Fruit fly (Drosophila melanogaster) whole organism, wandering third instar larva: ENCODE measurements around the gene Col4a1.

ENCODE experiments used
- CG32264 ChIP-seq: fragments of 200-800 bp; sonication (Bioruptor generic); optimal IDR thresholded peaks from 2 replicates; lab custom pipeline; 2016; ENCODE audit warnings: missing biosample characterization, missing genetic modification characterization
- CG9705 ChIP-seq: fragments of 200-800 bp; sonication (Bioruptor generic); optimal IDR thresholded peaks from 2 replicates; lab custom pipeline; 2018; ENCODE audit warnings: missing biosample characterization, mild to moderate bottlenecking, missing genetic modification characterization
- CrebA ChIP-seq: fragments of 200-800 bp; sonication (Bioruptor generic); optimal IDR thresholded peaks from 2 replicates; lab custom pipeline; 2016; ENCODE audit warnings: missing biosample characterization, mild to moderate bottlenecking, missing genetic modification characterization, borderline replicate concordance
- HLH106 ChIP-seq: fragments of 200-800 bp; optimal IDR thresholded peaks from 3 replicates; lab custom pipeline; 2019; ENCODE audit warnings: missing biosample characterization, mild to moderate bottlenecking, missing genetic modification characterization, moderate library complexity
- Hnf4 ChIP-seq: fragments of 200-800 bp; sonication (Bioruptor generic); optimal IDR thresholded peaks from 2 replicates; lab custom pipeline; 2016; ENCODE audit warnings: missing biosample characterization, mild to moderate bottlenecking, missing genetic modification characterization
- Hr78 ChIP-seq: fragments of >200 bp; optimal IDR thresholded peaks from 2 replicates; lab custom pipeline; 2017; ENCODE audit warnings: missing biosample characterization, missing genetic modification characterization
- Hr83 ChIP-seq: fragments of 200-300 bp; sonication (Bioruptor generic); optimal IDR thresholded peaks from 2 replicates; lab custom pipeline; 2016; ENCODE audit warnings: missing biosample characterization, mild to moderate bottlenecking, missing genetic modification characterization, moderate library complexity; ENCODE audit not compliant: poor library complexity, severe bottlenecking
- Jra ChIP-seq: sonication (Bioruptor generic); optimal IDR thresholded peaks from 2 replicates; lab custom pipeline; 2016; ENCODE audit warnings: missing biosample characterization, missing genetic modification characterization
- Myc ChIP-seq: fragments of >200 bp; optimal IDR thresholded peaks from 2 replicates; lab custom pipeline; 2017
- N ChIP-seq: fragments of >200 bp; optimal IDR thresholded peaks from 2 replicates; lab custom pipeline; 2018; ENCODE audit warnings: missing biosample characterization, missing external identifiers, missing genetic modification characterization
- OdsH ChIP-seq: fragments of 200-800 bp; sonication (Bioruptor generic); optimal IDR thresholded peaks from 2 replicates; lab custom pipeline; 2016; ENCODE audit warnings: missing biosample characterization, mild to moderate bottlenecking, missing genetic modification characterization
- Rel ChIP-seq, 2 experiments: fragments of 200-800 bp; sonication (Bioruptor generic) in 1 of 2; optimal IDR thresholded peaks; 2 replicates in 1 of 2; 3 replicates in 1 of 2; lab custom pipeline; 2016 to 2019; ENCODE audit warnings: mild to moderate bottlenecking in 2 of 2, missing biosample characterization in 2 of 2, missing genetic modification characterization in 2 of 2, moderate library complexity in 1 of 2
- Sp1 ChIP-seq: fragments of 200-800 bp; sonication (Bioruptor generic); optimal IDR thresholded peaks from 3 replicates; lab custom pipeline; 2019; ENCODE audit warnings: missing biosample characterization, mild to moderate bottlenecking, missing genetic modification characterization, moderate library complexity
- Vsx2 ChIP-seq: fragments of 200-300, 225-300 bp; sonication (Bioruptor generic); optimal IDR thresholded peaks from 2 replicates; lab custom pipeline; 2018; ENCODE audit warnings: missing biosample characterization, missing genetic modification characterization; ENCODE audit not compliant: partially characterized antibody
- br ChIP-seq: fragments of 200-800 bp; sonication (Bioruptor generic); optimal IDR thresholded peaks from 2 replicates; lab custom pipeline; 2016; ENCODE audit warnings: missing biosample characterization, missing genetic modification characterization
- brk ChIP-seq: fragments of 200-800 bp; sonication (Bioruptor generic); optimal IDR thresholded peaks from 2 replicates; lab custom pipeline; 2016; ENCODE audit warnings: missing biosample characterization, mild to moderate bottlenecking, missing genetic modification characterization
- dl ChIP-seq, 2 experiments: fragments of 175-275, 200-275 bp in 1 of 2; fragments of 200-275 bp in 1 of 2; sonication (Bioruptor generic); optimal IDR thresholded peaks; lab custom pipeline; 2018; ENCODE audit warnings: mild to moderate bottlenecking in 2 of 2, missing biosample characterization in 2 of 2, missing genetic modification characterization in 2 of 2, moderate library complexity in 2 of 2; ENCODE audit not compliant: partially characterized antibody in 2 of 2, insufficient read depth in 1 of 2
- dmrt93B ChIP-seq: fragments of 200-800 bp; sonication (Bioruptor generic); optimal IDR thresholded peaks from 2 replicates; lab custom pipeline; 2018; ENCODE audit warnings: missing biosample characterization, mild to moderate bottlenecking, missing genetic modification characterization
- ey ChIP-seq: fragments of 200-800 bp; sonication (Bioruptor generic); optimal IDR thresholded peaks from 2 replicates; lab custom pipeline; 2016; ENCODE audit warnings: missing biosample characterization, missing genetic modification characterization
- foxo ChIP-seq, 2 experiments: fragments of 200-800 bp; sonication (Bioruptor generic); optimal IDR thresholded peaks; 2 replicates in 1 of 2; 3 replicates in 1 of 2; lab custom pipeline; 2016 to 2017; ENCODE audit warnings: missing biosample characterization in 2 of 2, missing genetic modification characterization in 2 of 2
- fru ChIP-seq: fragments of 200-800 bp; sonication (Bioruptor generic); optimal IDR thresholded peaks from 3 replicates; lab custom pipeline; 2016; ENCODE audit warnings: missing biosample characterization, mild to moderate bottlenecking, missing genetic modification characterization
- h ChIP-seq: fragments of 200-800 bp; sonication (Bioruptor generic); optimal IDR thresholded peaks from 3 replicates; lab custom pipeline; 2016; ENCODE audit warnings: missing biosample characterization, mild to moderate bottlenecking, missing genetic modification characterization
- jim ChIP-seq: fragments of 175-275, 200-325 bp; sonication (Bioruptor generic); optimal IDR thresholded peaks from 2 replicates; lab custom pipeline; 2016; ENCODE audit warnings: missing biosample characterization, mild to moderate bottlenecking, missing genetic modification characterization
- lola ChIP-seq: fragments of >200 bp; optimal IDR thresholded peaks from 2 replicates; lab custom pipeline; 2017; ENCODE audit warnings: missing biosample characterization, missing genetic modification characterization
- pan ChIP-seq: fragments of >200 bp; optimal IDR thresholded peaks from 2 replicates; lab custom pipeline; 2017
- psq ChIP-seq: fragments of 200-800 bp; sonication (Bioruptor generic); optimal IDR thresholded peaks from 3 replicates; lab custom pipeline; 2017; ENCODE audit warnings: missing biosample characterization, mild to moderate bottlenecking, missing genetic modification characterization, moderate library complexity
- rgr ChIP-seq: fragments of 200-800 bp; sonication (Bioruptor generic); optimal IDR thresholded peaks from 3 replicates; lab custom pipeline; 2016; ENCODE audit warnings: missing biosample characterization, mild to moderate bottlenecking, missing genetic modification characterization
- sage ChIP-seq: fragments of 200-800 bp; sonication (Bioruptor generic); optimal IDR thresholded peaks from 2 replicates; lab custom pipeline; 2016; ENCODE audit warnings: missing biosample characterization, mild to moderate bottlenecking, missing genetic modification characterization
- sv ChIP-seq: fragments of 200-800 bp; sonication (Bioruptor generic); optimal IDR thresholded peaks from 3 replicates; lab custom pipeline; 2016; ENCODE audit warnings: missing biosample characterization, missing genetic modification characterization
- tai ChIP-seq: sonication (Bioruptor generic); optimal IDR thresholded peaks from 2 replicates; lab custom pipeline; 2016; ENCODE audit warnings: missing biosample characterization, missing genetic modification characterization
- woc ChIP-seq: sonication (Bioruptor generic); optimal IDR thresholded peaks from 2 replicates; lab custom pipeline; 2016; ENCODE audit warnings: missing biosample characterization, mild to moderate bottlenecking, missing genetic modification characterization

The Col4a1 gene

dm6 chr2L:5052994-5053393, 23.6 kb downstream of the Col4a1 start, which contains the start of gene eIF3h:
TSS of gene eIF3h (minus strand) at chr2L:5053094.
- no peak for TF ChIP-seq Myc (lab: Kevin White, UChicago)
- TF ChIP-seq Rel (GFP tag; optimal IDR thresholded peaks at IDR 0.05; lab: Kevin White, UChicago): no peak
- TF ChIP-seq Rel (tag; optimal IDR thresholded peaks at IDR 0.05; lab: Kevin White, UChicago): no peak
- TF ChIP-seq woc: no peak
- TF ChIP-seq OdsH (GFP tag; lab: Kevin White, UChicago): no peak
- TF ChIP-seq brk (GFP tag; lab: Kevin White, UChicago): no peak
- TF ChIP-seq h: no peak
- no peak for TF ChIP-seq Hr78 (GFP tag; lab: Kevin White, UChicago)
- TF ChIP-seq sage (GFP tag; lab: Kevin White, UChicago): no peak
- no peak for TF ChIP-seq CG32264 (GFP tag; lab: Kevin White, UChicago)
- TF ChIP-seq fru (GFP tag; lab: Kevin White, UChicago): no peak
- TF ChIP-seq CrebA (GFP tag; lab: Kevin White, UChicago): no peak
- TF ChIP-seq jim (GFP tag; lab: Kevin White, UChicago): no peak
- TF ChIP-seq psq (GFP tag; lab: Kevin White, UChicago): no peak
- TF ChIP-seq lola (GFP tag; lab: Kevin White, UChicago): no peak
- no peak for TF ChIP-seq HLH106 (tag; lab: Kevin White, UChicago)
- no peak for TF ChIP-seq N (GFP tag; lab: Kevin White, UChicago)

- peak; percentile 13 for TF ChIP-seq h
- peak in 1 of 2 experiments; percentile 18 for TF ChIP-seq foxo (GFP tag; optimal IDR thresholded peaks at IDR 0.05; lab: Kevin White, UChicago)
- no peak for TF ChIP-seq Hr78 (GFP tag; lab: Kevin White, UChicago)
- TF ChIP-seq N (GFP tag; lab: Kevin White, UChicago): no peak
- peak; percentile 13 for TF ChIP-seq Myc (lab: Kevin White, UChicago)
- no peak for TF ChIP-seq lola (GFP tag; lab: Kevin White, UChicago)
- no peak for TF ChIP-seq brk (GFP tag; lab: Kevin White, UChicago)
- no peak for TF ChIP-seq sv (GFP tag; lab: Kevin White, UChicago)
- no peak for TF ChIP-seq Jra (GFP tag; lab: Kevin White, UChicago)
- no peak for TF ChIP-seq woc
- no peak for TF ChIP-seq Vsx2 (GFP tag; lab: Kevin White, UChicago)
- no peak for TF ChIP-seq Hnf4 (GFP tag; lab: Kevin White, UChicago)
- no peak for TF ChIP-seq pan (lab: Kevin White, UChicago)
- TF ChIP-seq tai (GFP tag; lab: Kevin White, UChicago): no peak
- TF ChIP-seq dmrt93B (GFP tag; lab: Kevin White, UChicago): no peak
- TF ChIP-seq br (GFP tag; lab: Kevin White, UChicago): no peak
- TF ChIP-seq jim (GFP tag; lab: Kevin White, UChicago): no peak
- TF ChIP-seq Rel (GFP tag; optimal IDR thresholded peaks at IDR 0.05; lab: Kevin White, UChicago): no peak
- TF ChIP-seq Rel (tag; optimal IDR thresholded peaks at IDR 0.05; lab: Kevin White, UChicago): peak; percentile 75
- peak; percentile 30 for TF ChIP-seq rgr
- TF ChIP-seq dl (GFP tag; optimal IDR thresholded peaks at IDR 0.05; lab: Kevin White, UChicago; ENCODE audit: insufficient read depth in 1 of 2, partially characterized antibody in 2 of 2): no peak
- TF ChIP-seq CG32264 (GFP tag; lab: Kevin White, UChicago): no peak
- peak; percentile 4 for TF ChIP-seq Sp1 (GFP tag; lab: Kevin White, UChicago)
- no peak for TF ChIP-seq ey (GFP tag; lab: Kevin White, UChicago)
- no peak for TF ChIP-seq sage (GFP tag; lab: Kevin White, UChicago)
Measured at dm6 chr2L:5054953-5055352, 25.5 kb downstream of the Col4a1 start, which contains the start of the genes CG14036 and His3.3A. TSS of gene CG14036 (minus strand) at chr2L:5055016. TSS of gene His3.3A (plus strand) at chr2L:5055058.

- TF ChIP-seq Hnf4 (GFP tag; lab: Kevin White, UChicago): no peak
- TF ChIP-seq Rel (GFP tag; optimal IDR thresholded peaks at IDR 0.05; lab: Kevin White, UChicago): no peak
- TF ChIP-seq Rel (tag; optimal IDR thresholded peaks at IDR 0.05; lab: Kevin White, UChicago): no peak
- TF ChIP-seq tai (GFP tag; lab: Kevin White, UChicago): no peak
- TF ChIP-seq dmrt93B (GFP tag; lab: Kevin White, UChicago): no peak
- no peak for TF ChIP-seq Hr83 (GFP tag; lab: Kevin White, UChicago)
- no peak for TF ChIP-seq rgr
- no peak for TF ChIP-seq CG9705 (GFP tag; lab: Kevin White, UChicago)
- TF ChIP-seq N (GFP tag; lab: Kevin White, UChicago): no peak
- no peak for TF ChIP-seq lola (GFP tag; lab: Kevin White, UChicago)
- TF ChIP-seq, all 38 proteins: peak for 0
Measured at dm6 chr2L:5055528-5055927, 26.1 kb downstream of the Col4a1 start.
